Worm (Caenorhabditis elegans): ENCODE measurements around the gene F36H9.10.

DNA sequence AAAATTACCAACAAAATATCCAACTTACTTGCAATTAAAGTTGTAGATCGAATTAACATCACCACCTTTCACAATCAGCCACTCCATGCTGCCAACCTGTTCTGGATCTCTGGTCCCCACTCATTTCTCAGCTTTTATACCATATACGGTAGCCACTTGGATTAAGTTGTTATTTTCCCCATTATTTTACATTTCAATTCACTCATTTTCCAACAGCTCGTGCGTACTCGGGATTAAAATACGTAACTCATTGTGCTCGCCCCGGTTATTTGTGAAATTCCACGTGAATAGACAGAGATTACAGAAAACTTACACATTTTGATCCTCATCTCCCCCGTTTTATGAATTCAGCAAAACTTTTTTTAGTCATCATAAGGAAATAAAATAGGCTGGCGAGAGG lies 5.0 kb downstream of the F36H9.10 start, which contains the start of gene srt-41:
- no peak for TF ChIP-seq madf-10 (tag; optimal IDR thresholded peaks at IDR 0.05)
- TF ChIP-seq F57C9.4 (tag; optimal IDR thresholded peaks at IDR 0.05) = no peak
- TF ChIP-seq sptf-2 (GFP tag; optimal IDR thresholded peaks at IDR 0.05) = no peak
- no peak for TF ChIP-seq ceh-100 (GFP tag; IDR thresholded peaks at IDR 0.05)
- no peak for TF ChIP-seq tbx-9 (tag; optimal IDR thresholded peaks at IDR 0.05; ENCODE audit: borderline replicate concordance)
- TF ChIP-seq C06A6.2 (GFP tag; conservative IDR thresholded peaks at IDR 0.05) = no peak
